Fruit fly (Drosophila melanogaster) whole organism, prepupa: Measurements from ENCODE around the gene CG34355.
A peak's percentile ranks its signal among the peaks of the same experiment; 100 is the strongest.

ENCODE experiments used
- Blimp-1 ChIP-seq: fragments of 200-800 bp; sonication (Bioruptor generic); optimal IDR thresholded peaks from 3 replicates; lab custom pipeline; 2017; ENCODE audit warnings: missing biosample characterization, missing genetic modification characterization, mild to moderate bottlenecking, moderate library complexity, missing genetic modification reagents
- CG10669 ChIP-seq: fragments of 200-800 bp; sonication (Bioruptor generic); optimal IDR thresholded peaks from 3 replicates; lab custom pipeline; 2018; ENCODE audit warnings: missing biosample characterization, mild to moderate bottlenecking, missing genetic modification characterization, moderate library complexity
- CG11294 ChIP-seq: fragments of 200-800 bp; sonication (Bioruptor generic); IDR thresholded peaks from 2 replicates; pipeline ENCODE4 v1.3.6; 2022; ENCODE audit warnings: missing biosample characterization, missing genetic modification characterization
- CG11762 ChIP-seq: fragments of 200-800 bp; sonication (Bioruptor generic); optimal IDR thresholded peaks from 3 replicates; lab custom pipeline; 2016; ENCODE audit warnings: missing biosample characterization, missing genetic modification characterization; ENCODE audit not compliant: insufficient read depth
- CG11902 ChIP-seq: fragments of 200-800 bp; sonication (Bioruptor generic); optimal IDR thresholded peaks from 3 replicates; lab custom pipeline; 2016; ENCODE audit warnings: missing biosample characterization, missing genetic modification characterization
- CG15336 ChIP-seq: fragments of 200-800 bp; sonication (Bioruptor generic); IDR thresholded peaks from 2 replicates; pipeline ENCODE4 v1.3.6; 2022; ENCODE audit warnings: missing biosample characterization, missing genetic modification characterization
- CG1621 ChIP-seq: fragments of 200-800 bp; sonication (Bioruptor generic); optimal IDR thresholded peaks from 3 replicates; lab custom pipeline; 2018; ENCODE audit warnings: missing biosample characterization, mild to moderate bottlenecking, missing genetic modification characterization
- CG16779 ChIP-seq: fragments of 200-800 bp; sonication (Bioruptor generic); optimal IDR thresholded peaks from 3 replicates; lab custom pipeline; 2017; ENCODE audit warnings: missing biosample characterization, mild to moderate bottlenecking, missing genetic modification characterization
- CG3032 ChIP-seq: fragments of 200-800 bp; optimal IDR thresholded peaks from 2 replicates; lab custom pipeline; 2019; ENCODE audit warnings: missing biosample characterization, mild to moderate bottlenecking, missing genetic modification characterization, moderate library complexity
- CG31627 ChIP-seq: fragments of 200-800 bp; sonication (Bioruptor generic); optimal IDR thresholded peaks from 3 replicates; lab custom pipeline; 2016; ENCODE audit warnings: missing biosample characterization, missing genetic modification characterization
- CG32006 ChIP-seq: fragments of 200-800 bp; sonication (Bioruptor generic); optimal IDR thresholded peaks from 3 replicates; lab custom pipeline; 2017; ENCODE audit warnings: missing biosample characterization, mild to moderate bottlenecking, missing genetic modification characterization
- CG34406 ChIP-seq: fragments of 200-800 bp; sonication (Bioruptor generic); optimal IDR thresholded peaks from 3 replicates; lab custom pipeline; 2016; ENCODE audit warnings: missing biosample characterization, missing genetic modification characterization
- CG3919 ChIP-seq: fragments of 200-800 bp; sonication (Bioruptor generic); optimal IDR thresholded peaks from 3 replicates; lab custom pipeline; 2016; ENCODE audit warnings: missing biosample characterization, missing genetic modification characterization
- CG4318 ChIP-seq: fragments of 200-800 bp; sonication (Bioruptor generic); optimal IDR thresholded peaks from 3 replicates; lab custom pipeline; 2017; ENCODE audit warnings: missing biosample characterization, mild to moderate bottlenecking, missing genetic modification characterization
- CG6276 ChIP-seq: fragments of 200-800 bp; sonication (Bioruptor generic); optimal IDR thresholded peaks from 2 replicates; lab custom pipeline; 2017; ENCODE audit warnings: missing biosample characterization, mild to moderate bottlenecking, missing genetic modification characterization
- CG6792 ChIP-seq: fragments of 200-800 bp; sonication (Bioruptor generic); optimal IDR thresholded peaks from 3 replicates; lab custom pipeline; 2016; ENCODE audit warnings: missing biosample characterization, missing genetic modification characterization
- CG6808 ChIP-seq: fragments of 200-800 bp; sonication (Bioruptor generic); optimal IDR thresholded peaks from 3 replicates; lab custom pipeline; 2017; ENCODE audit warnings: missing biosample characterization, missing genetic modification characterization, mild to moderate bottlenecking, moderate library complexity, missing genetic modification reagents
- CG6854 ChIP-seq: fragments of 200-800 bp; sonication (Bioruptor generic); optimal IDR thresholded peaks from 2 replicates; lab custom pipeline; 2017; ENCODE audit warnings: missing biosample characterization, mild to moderate bottlenecking, missing genetic modification characterization
- CG8119 ChIP-seq: fragments of 200-800 bp; sonication (Bioruptor generic); IDR thresholded peaks from 3 replicates; pipeline ENCODE4 v1.3.6; 2022; ENCODE audit warnings: missing biosample characterization, missing genetic modification characterization
- CG8319 ChIP-seq: fragments of 200-800 bp; sonication (Bioruptor generic); optimal IDR thresholded peaks from 3 replicates; lab custom pipeline; 2016; ENCODE audit warnings: missing biosample characterization, missing genetic modification characterization
- CG8632 ChIP-seq: fragments of 200-800 bp; sonication (Bioruptor generic); optimal IDR thresholded peaks from 3 replicates; lab custom pipeline; 2016; ENCODE audit warnings: missing biosample characterization, missing genetic modification characterization
- Eip78C ChIP-seq: fragments of 200-800 bp; sonication (Bioruptor generic); peaks from one replicate; lab custom pipeline; 2016; ENCODE audit warnings: missing biosample characterization, missing genetic modification characterization
- Eip93F ChIP-seq: fragments of 200-800 bp; sonication (Bioruptor generic); optimal IDR thresholded peaks from 2 replicates; lab custom pipeline; 2016; ENCODE audit warnings: missing biosample characterization, mild to moderate bottlenecking, missing genetic modification characterization
- Ets21C ChIP-seq: fragments of 200-800 bp; sonication (Bioruptor generic); optimal IDR thresholded peaks from 3 replicates; lab custom pipeline; 2016; ENCODE audit warnings: missing biosample characterization, missing genetic modification characterization
- Ets96B ChIP-seq: fragments of 200-800 bp; optimal IDR thresholded peaks from 2 replicates; lab custom pipeline; 2019; ENCODE audit warnings: missing biosample characterization, mild to moderate bottlenecking, missing genetic modification characterization, moderate library complexity
- Hr38 ChIP-seq: sonication (Bioruptor generic); optimal IDR thresholded peaks from 2 replicates; lab custom pipeline; 2016; ENCODE audit warnings: missing biosample characterization, missing genetic modification characterization
- Hr39 ChIP-seq: fragments of 200-800 bp; sonication (Bioruptor generic); optimal IDR thresholded peaks from 2 replicates; lab custom pipeline; 2016; ENCODE audit warnings: missing biosample characterization, missing genetic modification characterization
- Hr4 ChIP-seq: fragments of 200-800 bp; sonication (Bioruptor generic); optimal IDR thresholded peaks from 3 replicates; lab custom pipeline; 2016; ENCODE audit warnings: missing biosample characterization, missing genetic modification characterization
- Lpt ChIP-seq: fragments of 200-800 bp; sonication (Bioruptor generic); optimal IDR thresholded peaks from 3 replicates; lab custom pipeline; 2016; ENCODE audit warnings: missing biosample characterization, missing genetic modification characterization
- Met ChIP-seq: fragments of 200-800 bp; sonication (Bioruptor generic); optimal IDR thresholded peaks from 3 replicates; lab custom pipeline; 2016; ENCODE audit warnings: missing biosample characterization, missing genetic modification characterization
- OdsH ChIP-seq: fragments of 200-800 bp; sonication (Bioruptor generic); optimal IDR thresholded peaks from 3 replicates; lab custom pipeline; 2016; ENCODE audit warnings: missing biosample characterization, missing genetic modification characterization
- Smox ChIP-seq: fragments of 200-800 bp; sonication (Bioruptor generic); optimal IDR thresholded peaks from 3 replicates; lab custom pipeline; 2016; ENCODE audit warnings: missing biosample characterization, missing genetic modification characterization
- Sox102F ChIP-seq: fragments of 200-800 bp; sonication (Bioruptor generic); optimal IDR thresholded peaks from 2 replicates; lab custom pipeline; 2016; ENCODE audit warnings: missing biosample characterization, mild to moderate bottlenecking, missing genetic modification characterization
- Sox14 ChIP-seq: fragments of 200-800 bp; sonication (Bioruptor generic); optimal IDR thresholded peaks from 3 replicates; lab custom pipeline; 2016; ENCODE audit warnings: missing biosample characterization, missing genetic modification characterization
- Sox15 ChIP-seq: fragments of 200-800 bp; sonication (Bioruptor generic); optimal IDR thresholded peaks from 3 replicates; lab custom pipeline; 2016; ENCODE audit warnings: missing biosample characterization, missing genetic modification characterization
- achi ChIP-seq: fragments of 200-800 bp; sonication (Bioruptor generic); optimal IDR thresholded peaks from 3 replicates; lab custom pipeline; 2016; ENCODE audit warnings: missing biosample characterization, missing genetic modification characterization
- acj6 ChIP-seq: fragments of 200-800 bp; sonication (Bioruptor generic); optimal IDR thresholded peaks from 3 replicates; lab custom pipeline; 2016; ENCODE audit warnings: missing biosample characterization, missing genetic modification characterization
- cyc ChIP-seq: fragments of 200-800 bp; sonication (Bioruptor generic); optimal IDR thresholded peaks from 3 replicates; lab custom pipeline; 2016; ENCODE audit warnings: missing biosample characterization, missing genetic modification characterization
- dac ChIP-seq: fragments of 200-800 bp; sonication (Bioruptor generic); optimal IDR thresholded peaks from 2 replicates; lab custom pipeline; 2017; ENCODE audit warnings: missing biosample characterization, mild to moderate bottlenecking, missing genetic modification characterization
- eg ChIP-seq: fragments of 200-800 bp; sonication (Bioruptor generic); IDR thresholded peaks from 3 replicates; pipeline ENCODE4 v1.3.6; 2022; ENCODE audit warnings: missing biosample characterization, missing genetic modification characterization
- esn ChIP-seq: fragments of 200-800 bp; sonication (Bioruptor generic); optimal IDR thresholded peaks from 2 replicates; lab custom pipeline; 2016; ENCODE audit warnings: missing biosample characterization, mild to moderate bottlenecking, missing genetic modification characterization, moderate library complexity
- fd59A ChIP-seq: fragments of 200-800 bp; sonication (Bioruptor generic); optimal IDR thresholded peaks from 2 replicates; lab custom pipeline; 2017; ENCODE audit warnings: missing biosample characterization, mild to moderate bottlenecking, missing genetic modification characterization, missing genetic modification reagents
- fd85E ChIP-seq: fragments of 200-800 bp; sonication (Bioruptor generic); optimal IDR thresholded peaks from 3 replicates; lab custom pipeline; 2016; ENCODE audit warnings: missing biosample characterization, missing genetic modification characterization
- fkh ChIP-seq: fragments of 200-800 bp; sonication (Bioruptor generic); optimal IDR thresholded peaks from 3 replicates; lab custom pipeline; 2017; ENCODE audit warnings: missing biosample characterization, mild to moderate bottlenecking, missing genetic modification characterization, moderate library complexity
- lz ChIP-seq: fragments of 200-800 bp; sonication (Bioruptor generic); optimal IDR thresholded peaks from 3 replicates; lab custom pipeline; 2016; ENCODE audit warnings: missing biosample characterization, missing genetic modification characterization
- net ChIP-seq: fragments of 200-800 bp; sonication (Bioruptor generic); optimal IDR thresholded peaks from 3 replicates; lab custom pipeline; 2016; ENCODE audit warnings: missing biosample characterization, missing genetic modification characterization
- pdm3 ChIP-seq: fragments of 200-800 bp; sonication (Bioruptor generic); optimal IDR thresholded peaks from 3 replicates; lab custom pipeline; 2016; ENCODE audit warnings: missing biosample characterization, missing genetic modification characterization
- salr ChIP-seq, 2 experiments: fragments of 200-800 bp; sonication (Bioruptor generic); optimal IDR thresholded peaks; 3 replicates each; lab custom pipeline; 2016 to 2018; ENCODE audit warnings: missing biosample characterization in 2 of 2, missing genetic modification characterization in 2 of 2, mild to moderate bottlenecking in 1 of 2
- spab ChIP-seq: fragments of 200-800 bp; sonication (Bioruptor generic); optimal IDR thresholded peaks from 2 replicates; lab custom pipeline; 2017; ENCODE audit warnings: missing biosample characterization, mild to moderate bottlenecking, missing genetic modification characterization, missing genetic modification reagents
- ss ChIP-seq, 2 experiments: fragments of 200-800 bp; sonication (Bioruptor generic); optimal IDR thresholded peaks; 2 replicates in 1 of 2; 3 replicates in 1 of 2; lab custom pipeline; 2017 to 2018; ENCODE audit warnings: mild to moderate bottlenecking in 2 of 2, missing biosample characterization in 2 of 2, missing genetic modification characterization in 2 of 2, moderate library complexity in 1 of 2
- svp ChIP-seq: fragments of 200-800 bp; sonication (Bioruptor generic); peaks from one replicate; lab custom pipeline; 2016; ENCODE audit warnings: missing biosample characterization, missing genetic modification characterization
- topi ChIP-seq: fragments of 200-800 bp; sonication (Bioruptor generic); optimal IDR thresholded peaks from 3 replicates; lab custom pipeline; 2016; ENCODE audit warnings: missing biosample characterization, missing genetic modification characterization
- vri ChIP-seq: fragments of 200-800 bp; sonication (Bioruptor generic); optimal IDR thresholded peaks from 3 replicates; lab custom pipeline; 2016; ENCODE audit warnings: missing biosample characterization, mild to moderate bottlenecking, missing genetic modification characterization

CG34355 gene

dm6 chr3R:23890886-23891285, 87.2 kb downstream of the CG34355 start, which contains the start of gene TfIIA-S:
Gene TfIIA-S (minus strand): TSS chr3R:23891060.
- TF ChIP-seq spab (no peak), CG3032 (tag; lab: Kevin White, UChicago) (no peak), CG16779 (no peak), Smox (GFP tag; lab: Kevin White, UChicago) (no peak), svp (GFP tag; lab: Kevin White, UChicago) (no peak), CG8632 (GFP tag; lab: Kevin White, UChicago) (no peak), fd85E (GFP tag; lab: Kevin White, UChicago) (no peak), acj6 (no peak), vri (GFP tag; lab: Kevin White, UChicago) (no peak), CG3919 (GFP tag; lab: Kevin White, UChicago) (peak; percentile 71), eg (GFP tag; lab: Robert Waterston, UW) (no peak), Met (GFP tag; lab: Kevin White, UChicago) (no peak), CG34406 (GFP tag; lab: Kevin White, UChicago) (no peak), CG11294 (GFP tag; lab: Robert Waterston, UW) (no peak), lz (GFP tag; lab: Kevin White, UChicago) (peak; percentile 71), Sox15 (GFP tag; lab: Kevin White, UChicago) (peak; percentile 27), OdsH (GFP tag; lab: Kevin White, UChicago) (no peak), CG31627 (GFP tag; lab: Kevin White, UChicago) (peak; percentile 82), Hr4 (no peak), CG4318 (GFP tag; lab: Kevin White, UChicago) (no peak), pdm3 (no peak), Hr39 (peak; percentile 63), esn (GFP tag; lab: Kevin White, UChicago) (peak; percentile 71), fd59A (GFP tag; lab: Kevin White, UChicago) (no peak), cyc (peak; percentile 74), CG1621 (tag; lab: Kevin White, UChicago) (peak; percentile 65), CG11902 (GFP tag; lab: Kevin White, UChicago) (peak; percentile 51), Eip78C (GFP tag; lab: Kevin White, UChicago) (peak; percentile 59), fkh (GFP tag; lab: Kevin White, UChicago) (no peak), Ets96B (tag; lab: Kevin White, UChicago) (no peak), Ets21C (GFP tag; lab: Kevin White, UChicago) (peak; percentile 56), dac (no peak), net (GFP tag; lab: Kevin White, UChicago) (no peak), ss (GFP tag; optimal IDR thresholded peaks at IDR 0.05; lab: Kevin White, UChicago) (peak in 1 of 2 experiments; percentile 25), CG32006 (GFP tag; lab: Kevin White, UChicago) (no peak), Eip93F (GFP tag; lab: Kevin White, UChicago) (no peak), Hr38 (GFP tag; lab: Kevin White, UChicago) (no peak), CG6276 (no peak), salr (GFP tag; optimal IDR thresholded peaks at IDR 0.05; lab: Kevin White, UChicago) (peak in 1 of 2 experiments; percentile 34), Sox102F (GFP tag; lab: Kevin White, UChicago) (no peak), achi (GFP tag; lab: Kevin White, UChicago) (peak; percentile 64), CG15336 (GFP tag; lab: Robert Waterston, UW) (no peak), CG10669 (no peak), topi (GFP tag; lab: Kevin White, UChicago) (no peak), CG6854 (GFP tag; lab: Kevin White, UChicago) (peak; percentile 29), CG8319 (GFP tag; lab: Kevin White, UChicago) (no peak), CG8119 (no peak), Lpt (no peak), Sox14 (peak; percentile 57), CG11762 (no peak), CG6792 (GFP tag; lab: Kevin White, UChicago) (peak; percentile 23), CG6808 (GFP tag; lab: Kevin White, UChicago) (no peak), Blimp-1 (GFP tag; lab: Kevin White, UChicago) (no peak)
